Fruit fly (Drosophila melanogaster) whole organism, embryonic: Measurements from ENCODE around the gene bab1.

Experiments
- Awh ChIP-seq: fragments of 200-800 bp; sonication (Bioruptor generic); IDR thresholded peaks from 2 replicates; pipeline ENCODE4, ENCODE4 v1.3.6; 2022; ENCODE audit warnings: missing biosample characterization, missing genetic modification characterization
- CG10565 ChIP-seq: fragments of 200-800 bp; sonication (Bioruptor generic); optimal IDR thresholded peaks from 3 replicates; lab custom pipeline; 2016; ENCODE audit warnings: missing biosample characterization, mild to moderate bottlenecking, missing genetic modification characterization
- CG11093 ChIP-seq: fragments of 200-800 bp; sonication (Bioruptor generic); IDR thresholded peaks from 3 replicates; pipeline ENCODE4 v1.3.6; 2022; ENCODE audit warnings: missing biosample characterization, missing genetic modification characterization
- CG14014 ChIP-seq: fragments of 200-800 bp; sonication (Bioruptor generic); IDR thresholded peaks from 2 replicates; pipeline ENCODE4 v1.3.6; 2022; ENCODE audit warnings: missing biosample characterization, missing genetic modification characterization
- CG15073 ChIP-seq: fragments of 200-800 bp; sonication (Bioruptor generic); optimal IDR thresholded peaks from 2 replicates; lab custom pipeline; 2016; ENCODE audit warnings: missing biosample characterization, missing genetic modification characterization
- CG17802 ChIP-seq: fragments of 200-800 bp; sonication (Bioruptor generic); optimal IDR thresholded peaks from 2 replicates; lab custom pipeline; 2018; ENCODE audit warnings: missing biosample characterization, mild to moderate bottlenecking, missing genetic modification characterization, moderate library complexity
- CG18476 ChIP-seq: fragments of 200-800 bp; sonication (Bioruptor generic); optimal IDR thresholded peaks from 2 replicates; lab custom pipeline; 2016; ENCODE audit warnings: missing biosample characterization, mild to moderate bottlenecking, missing genetic modification characterization
- CG2116 ChIP-seq: fragments of 200-800 bp; sonication (Bioruptor generic); optimal IDR thresholded peaks from 3 replicates; lab custom pipeline; 2018; ENCODE audit warnings: missing biosample characterization, mild to moderate bottlenecking, missing genetic modification characterization
- CG2199 ChIP-seq: fragments of 200-800 bp; sonication (Bioruptor generic); IDR thresholded peaks from 3 replicates; pipeline ENCODE4 v1.3.6; 2022; ENCODE audit warnings: missing biosample characterization, missing genetic modification characterization
- CG6791 ChIP-seq: fragments of 200-800 bp; sonication (Bioruptor generic); IDR thresholded peaks from 3 replicates; pipeline ENCODE4 v1.3.6; 2022; ENCODE audit warnings: missing biosample characterization, missing genetic modification characterization; ENCODE audit not compliant: partially characterized antibody
- CG6813 ChIP-seq: fragments of 200-800 bp; sonication (Bioruptor generic); optimal IDR thresholded peaks from 2 replicates; lab custom pipeline; 2017; ENCODE audit warnings: missing biosample characterization, missing genetic modification characterization, mild to moderate bottlenecking, moderate library complexity, missing genetic modification reagents
- CG7745 ChIP-seq: fragments of 200-800 bp; sonication (Bioruptor generic); optimal IDR thresholded peaks from 2 replicates; lab custom pipeline; 2018; ENCODE audit warnings: missing biosample characterization, mild to moderate bottlenecking, missing genetic modification characterization, moderate library complexity
- CG8924 ChIP-seq: fragments of 200-800 bp; optimal IDR thresholded peaks from 3 replicates; lab custom pipeline; 2019; ENCODE audit warnings: missing biosample characterization, mild to moderate bottlenecking, missing genetic modification characterization, moderate library complexity
- CG9817 ChIP-seq: fragments of 200-800 bp; sonication (Bioruptor generic); optimal IDR thresholded peaks from 2 replicates; lab custom pipeline; 2018; ENCODE audit warnings: missing biosample characterization, mild to moderate bottlenecking, missing genetic modification characterization, moderate library complexity
- Camta ChIP-seq: fragments of 200-800 bp; sonication (Bioruptor generic); optimal IDR thresholded peaks from 2 replicates; lab custom pipeline; 2016; ENCODE audit warnings: missing biosample characterization, missing genetic modification characterization
- CrebB ChIP-seq: fragments of 200-800 bp; sonication (Bioruptor generic); optimal IDR thresholded peaks from 3 replicates; lab custom pipeline; 2018; ENCODE audit warnings: missing biosample characterization, mild to moderate bottlenecking, missing genetic modification characterization
- E2f2 ChIP-seq: fragments of 200-800 bp; sonication (Bioruptor generic); IDR thresholded peaks from 2 replicates; pipeline ENCODE4 v1.3.6; 2022; ENCODE audit warnings: missing biosample characterization, missing genetic modification characterization
- Ets65A ChIP-seq: fragments of 200-800 bp; sonication (Bioruptor generic); peaks from one replicate; lab custom pipeline; 2016; ENCODE audit warnings: missing biosample characterization, missing genetic modification characterization
- Ets97D ChIP-seq: fragments of 200-800 bp; sonication (Bioruptor generic); optimal IDR thresholded peaks from 3 replicates; lab custom pipeline; 2016; ENCODE audit warnings: missing biosample characterization, missing genetic modification characterization
- Gug ChIP-seq: fragments of 200-800 bp; sonication (Bioruptor generic); IDR thresholded peaks from 4 replicates; pipeline ENCODE4 v1.3.6; 2022; ENCODE audit warnings: missing biosample characterization, missing genetic modification characterization
- HLH54F ChIP-seq: fragments of 200-800 bp; sonication (Bioruptor generic); optimal IDR thresholded peaks from 3 replicates; lab custom pipeline; 2016; ENCODE audit warnings: missing biosample characterization, missing genetic modification characterization
- HLHmδ ChIP-seq: fragments of 200-800 bp; sonication (Bioruptor generic); optimal IDR thresholded peaks from 2 replicates; lab custom pipeline; 2018; ENCODE audit warnings: missing biosample characterization, mild to moderate bottlenecking, missing genetic modification characterization, moderate library complexity
- Mad ChIP-seq: fragments of 200-800 bp; sonication (Bioruptor generic); optimal IDR thresholded peaks from 2 replicates; lab custom pipeline; 2016; ENCODE audit warnings: missing biosample characterization, missing genetic modification characterization
- Nf-YB ChIP-seq: fragments of 200-800 bp; sonication (Bioruptor generic); optimal IDR thresholded peaks from 3 replicates; lab custom pipeline; 2019; ENCODE audit warnings: missing biosample characterization, mild to moderate bottlenecking, missing genetic modification characterization, moderate library complexity
- Oaz ChIP-seq: fragments of 200-800 bp; sonication (Bioruptor generic); IDR thresholded peaks from 2 replicates; pipeline ENCODE4 v1.3.6; 2022; ENCODE audit warnings: missing biosample characterization, missing genetic modification characterization
- Scr ChIP-seq: fragments of 200-800 bp; sonication (Bioruptor generic); IDR thresholded peaks from 2 replicates; pipeline ENCODE4 v1.3.6; 2022; ENCODE audit warnings: missing biosample characterization, missing genetic modification characterization; ENCODE audit not compliant: partially characterized antibody
- Usf ChIP-seq: fragments of 200-800 bp; sonication (Bioruptor generic); optimal IDR thresholded peaks from 2 replicates; lab custom pipeline; 2017; ENCODE audit warnings: missing genotype, missing biosample characterization, missing genetic modification characterization
- Vsx1 ChIP-seq: fragments of 200-800 bp; sonication (Bioruptor generic); optimal IDR thresholded peaks from 2 replicates; lab custom pipeline; 2017; ENCODE audit warnings: missing biosample characterization, mild to moderate bottlenecking, missing genetic modification characterization, missing genetic modification reagents
- abd-A ChIP-seq: fragments of 200-800 bp; sonication (Bioruptor generic); optimal IDR thresholded peaks from 3 replicates; lab custom pipeline; 2019; ENCODE audit warnings: missing biosample characterization, mild to moderate bottlenecking, missing genetic modification characterization, moderate library complexity
- ase ChIP-seq: fragments of 200-800 bp; sonication (Bioruptor generic); IDR thresholded peaks from 3 replicates; pipeline ENCODE4 v1.3.6; 2022; ENCODE audit warnings: missing biosample characterization, missing genetic modification characterization
- bcd ChIP-seq: fragments of 200-800 bp; sonication (Bioruptor generic); optimal IDR thresholded peaks from 2 replicates; lab custom pipeline; 2017; ENCODE audit warnings: missing biosample characterization, mild to moderate bottlenecking, missing genetic modification characterization
- cwo ChIP-seq: fragments of 200-800 bp; sonication (Bioruptor generic); optimal IDR thresholded peaks from 3 replicates; lab custom pipeline; 2017; ENCODE audit warnings: missing biosample characterization, missing genetic modification characterization, mild to moderate bottlenecking, moderate library complexity, missing genetic modification reagents
- da ChIP-seq: fragments of 200-800 bp; sonication (Bioruptor generic); optimal IDR thresholded peaks from 2 replicates; lab custom pipeline; 2016; ENCODE audit warnings: missing biosample characterization, missing genetic modification characterization
- danr ChIP-seq: fragments of 200-800 bp; sonication (Bioruptor generic); IDR thresholded peaks from 2 replicates; pipeline ENCODE4 v1.3.6; 2022; ENCODE audit warnings: missing biosample characterization, missing genetic modification characterization
- dati ChIP-seq: fragments of 200-800 bp; sonication (Bioruptor generic); IDR thresholded peaks from 2 replicates; pipeline ENCODE4 v1.3.6; 2022; ENCODE audit warnings: missing biosample characterization, missing genetic modification characterization
- dpn ChIP-seq, 2 experiments: fragments of 200-800 bp; sonication (Bioruptor generic); optimal IDR thresholded peaks; 3 replicates each; lab custom pipeline; 2016; ENCODE audit warnings: missing biosample characterization in 2 of 2, missing genetic modification characterization in 2 of 2
- fd3F ChIP-seq: fragments of 200-800 bp; sonication (Bioruptor generic); optimal IDR thresholded peaks from 2 replicates; lab custom pipeline; 2018; ENCODE audit warnings: missing biosample characterization, mild to moderate bottlenecking, missing genetic modification characterization, moderate library complexity
- ftz-f1 ChIP-seq: fragments of 200-800 bp; sonication (Bioruptor generic); optimal IDR thresholded peaks from 2 replicates; lab custom pipeline; 2016; ENCODE audit warnings: missing biosample characterization, missing genetic modification characterization
- gsb ChIP-seq: fragments of 200-800 bp; sonication (Bioruptor generic); IDR thresholded peaks from 2 replicates; pipeline ENCODE4 v1.3.6; 2022; ENCODE audit warnings: missing biosample characterization, missing genetic modification characterization
- hkb ChIP-seq, 2 experiments: fragments of 200-800 bp in 1 of 2; fragments of >200 bp in 1 of 2; sonication (Bioruptor generic) in 1 of 2; IDR thresholded peaks in 1 of 2; optimal IDR thresholded peaks in 1 of 2; 2 replicates each; pipeline versions ENCODE4 v1.3.6 to Lab custom; 2017 to 2022; ENCODE audit warnings: missing biosample characterization in 1 of 2, missing genetic modification characterization in 1 of 2
- jigr1 ChIP-seq: fragments of 200-800 bp; sonication (Bioruptor generic); IDR thresholded peaks from 3 replicates; pipeline ENCODE4 v1.3.6; 2022; ENCODE audit warnings: missing biosample characterization, missing genetic modification characterization
- lbe ChIP-seq: fragments of 200-800 bp; sonication (Bioruptor generic); optimal IDR thresholded peaks from 2 replicates; lab custom pipeline; 2016; ENCODE audit warnings: missing biosample characterization, mild to moderate bottlenecking, missing genetic modification characterization
- mld ChIP-seq: fragments of 200-800 bp; sonication (Bioruptor generic); IDR thresholded peaks from 3 replicates; pipeline ENCODE4 v1.3.6; 2022; ENCODE audit warnings: missing biosample characterization, missing genetic modification characterization; ENCODE audit not compliant: partially characterized antibody
- pita ChIP-seq: fragments of 200-800 bp; sonication (Bioruptor generic); optimal IDR thresholded peaks from 2 replicates; lab custom pipeline; 2017; ENCODE audit warnings: missing biosample characterization, mild to moderate bottlenecking, missing genetic modification characterization
- sisA ChIP-seq: fragments of 200-800 bp; sonication (Bioruptor generic); IDR thresholded peaks from 2 replicates; pipeline ENCODE4 v1.3.6; 2022; ENCODE audit warnings: missing biosample characterization, missing genetic modification characterization
- sqz ChIP-seq: fragments of 200-800 bp; sonication (Bioruptor generic); optimal IDR thresholded peaks from 3 replicates; lab custom pipeline; 2018; ENCODE audit warnings: missing biosample characterization, mild to moderate bottlenecking, missing genetic modification characterization
- tio ChIP-seq: fragments of 200-800 bp; sonication (Bioruptor generic); optimal IDR thresholded peaks from 2 replicates; lab custom pipeline; 2017; ENCODE audit warnings: missing biosample characterization, missing genetic modification characterization, inconsistent platforms
- z ChIP-seq: fragments of 200-800 bp; sonication (Bioruptor generic); IDR thresholded peaks from 3 replicates; pipeline ENCODE4 v1.3.6; 2022; ENCODE audit warnings: missing biosample characterization, missing genetic modification characterization
- zfh2 ChIP-seq: fragments of 200-800 bp; sonication (Bioruptor generic); optimal IDR thresholded peaks from 2 replicates; lab custom pipeline; 2016; ENCODE audit warnings: missing biosample characterization, missing genetic modification characterization

bab1 gene

DNA sequence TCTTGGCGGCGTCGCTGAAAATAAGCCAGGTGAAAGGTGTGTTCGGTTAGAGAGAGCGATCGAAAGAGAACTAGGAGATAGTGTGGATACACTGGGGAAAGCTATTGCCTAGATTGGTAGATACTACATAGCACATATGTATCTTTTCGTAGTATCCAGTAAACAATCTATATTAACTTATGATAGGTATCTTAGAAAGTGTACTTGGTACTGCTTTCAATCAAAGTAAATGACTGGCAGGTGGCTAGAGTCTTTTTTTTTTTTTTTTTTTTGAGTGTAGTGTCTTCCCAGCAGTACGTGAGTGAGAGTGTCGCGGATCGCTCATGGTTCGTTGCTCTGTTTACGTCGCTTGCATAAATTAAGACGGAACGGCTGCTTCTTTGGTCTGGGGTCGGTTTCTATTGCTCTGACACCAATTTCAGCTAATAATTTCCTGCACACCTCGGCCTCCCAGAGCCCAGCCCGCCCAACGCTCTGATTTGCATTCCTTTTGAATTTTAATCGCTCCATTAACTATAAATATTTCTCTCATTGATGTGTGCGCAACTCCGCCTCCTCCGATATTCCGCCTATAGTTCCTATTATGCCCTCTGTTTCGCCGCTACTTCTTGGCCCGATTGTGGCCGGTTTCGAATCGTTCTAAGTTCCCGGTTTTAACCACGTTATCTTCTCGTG, 71.1 kb downstream of the bab1 start (continued):
- TF ChIP-seq ase (GFP tag; lab: Robert Waterston, UW), result peak; percentile 42; the same call in 1 of the 3 replicates
- peak; percentile 48 for TF ChIP-seq tio
- TF ChIP-seq da (GFP tag; lab: Kevin White, UChicago), result no peak
- TF ChIP-seq fd3F (GFP tag; lab: Kevin White, UChicago), result no peak
- TF ChIP-seq lbe (GFP tag; lab: Kevin White, UChicago), result no peak
- no peak for TF ChIP-seq Awh (GFP tag; lab: Robert Waterston, UW)
- peak; percentile 27 for TF ChIP-seq zfh2 (GFP tag; lab: Kevin White, UChicago)
- no peak for TF ChIP-seq hkb (optimal IDR thresholded peaks at IDR 0.05; lab: Kevin White, UChicago)
- peak; percentile 79 for TF ChIP-seq hkb (GFP tag; IDR thresholded peaks at IDR 0.05; lab: Robert Waterston, UW)
- TF ChIP-seq CG6791, result no peak
- TF ChIP-seq dpn (GFP tag; optimal IDR thresholded peaks at IDR 0.05; lab: Kevin White, UChicago), result peak; percentile 37 to 57
- no peak for TF ChIP-seq CG6813 (GFP tag; lab: Kevin White, UChicago)
- TF ChIP-seq Usf (GFP tag; lab: Kevin White, UChicago), result peak; percentile 25
- TF ChIP-seq Scr, result no peak
- no peak for TF ChIP-seq CG15073 (GFP tag; lab: Kevin White, UChicago)
- peak; percentile 20 for TF ChIP-seq Vsx1
- peak; percentile 11 for TF ChIP-seq Nf-YB (GFP tag; lab: Kevin White, UChicago)
- TF ChIP-seq pita (GFP tag; lab: Kevin White, UChicago), result no peak
- no peak for TF ChIP-seq CrebB (tag; lab: Kevin White, UChicago)
- no peak for TF ChIP-seq Mad (GFP tag; lab: Kevin White, UChicago)
- TF ChIP-seq HLH54F (GFP tag; lab: Kevin White, UChicago), result peak; percentile 16
- peak; percentile 64; the same call in 3 of the 4 replicates for TF ChIP-seq Gug (GFP tag; lab: Robert Waterston, UW)
- peak; percentile 30 for TF ChIP-seq CG8924
- no peak for TF ChIP-seq CG14014
- no peak for TF ChIP-seq HLHmδ
- TF ChIP-seq CG2199 (GFP tag; lab: Robert Waterston, UW), result 0 out of 3 replicates have a peak, but pooled peaks have one; percentile 45
- TF ChIP-seq z (GFP tag; lab: Robert Waterston, UW), result no peak
- no peak for TF ChIP-seq CG10565
- TF ChIP-seq CG17802 (tag; lab: Kevin White, UChicago), result peak; percentile 47
- TF ChIP-seq CG11093 (GFP tag; lab: Robert Waterston, UW), result peak; percentile 49; the same call in 1 of the 3 replicates
- no peak for TF ChIP-seq Ets97D
- peak; percentile 26; the same call in 1 of the 2 replicates for TF ChIP-seq E2f2 (GFP tag; lab: Robert Waterston, UW)
- TF ChIP-seq CG7745 (tag; lab: Kevin White, UChicago), result no peak
- TF ChIP-seq Oaz, result no peak
- TF ChIP-seq cwo (GFP tag; lab: Kevin White, UChicago), result peak; percentile 18
- TF ChIP-seq danr (GFP tag; lab: Robert Waterston, UW), result no peak
- TF ChIP-seq sisA (GFP tag; lab: Robert Waterston, UW), result peak; percentile 70
- TF ChIP-seq Camta (GFP tag; lab: Kevin White, UChicago), result no peak
- no peak for TF ChIP-seq CG2116 (GFP tag; lab: Kevin White, UChicago)
- no peak for TF ChIP-seq mld
- peak; percentile 6 for TF ChIP-seq Ets65A (GFP tag; lab: Kevin White, UChicago)
- peak; percentile 48 for TF ChIP-seq CG18476 (GFP tag; lab: Kevin White, UChicago)
- TF ChIP-seq bcd (GFP tag; lab: Kevin White, UChicago), result peak; percentile 60
- TF ChIP-seq CG9817 (tag; lab: Kevin White, UChicago), result no peak
- TF ChIP-seq ftz-f1, result no peak
- peak; percentile 44; the same call in 1 of the 2 replicates for TF ChIP-seq dati (GFP tag; lab: Robert Waterston, UW)
- TF ChIP-seq gsb (GFP tag; lab: Robert Waterston, UW), result no peak
- peak; percentile 27 for TF ChIP-seq abd-A (tag; lab: Kevin White, UChicago)
- TF ChIP-seq sqz, result peak; percentile 10
- no peak for TF ChIP-seq jigr1 (GFP tag; lab: Robert Waterston, UW)
